Worm (Caenorhabditis elegans) whole organism, early embryonic: Measurements from ENCODE around the gene capa-1.

ENCODE experiments used
- F13C5.2 ChIP-seq: sonication (generic microtip); optimal IDR thresholded peaks from 2 replicates; lab custom pipeline; 2017; ENCODE audit warnings: mild to moderate bottlenecking, missing genetic modification characterization, inconsistent platforms, missing compliant biosample characterization
- ama-1 ChIP-seq: fragments of 150-350 bp; optimal IDR thresholded peaks from 2 replicates; lab custom pipeline; 2014
- ceh-13 ChIP-seq: fragments of 200-800 bp; sonication (Bioruptor generic); optimal IDR thresholded peaks from 2 replicates; lab custom pipeline; 2018; ENCODE audit warnings: mild to moderate bottlenecking, missing genetic modification characterization, missing compliant biosample characterization
- ceh-36 ChIP-seq: sonication (generic microtip); optimal IDR thresholded peaks from 2 replicates; lab custom pipeline; 2016; ENCODE audit warnings: missing genetic modification characterization, inconsistent platforms, missing compliant biosample characterization
- ets-7 ChIP-seq: sonication (generic microtip); optimal IDR thresholded peaks from 2 replicates; lab custom pipeline; 2016; ENCODE audit warnings: missing genotype, missing genetic modification characterization, missing compliant biosample characterization
- hmbx-1 ChIP-seq: sonication (generic microtip); optimal IDR thresholded peaks from 2 replicates; lab custom pipeline; 2016; ENCODE audit warnings: mild to moderate bottlenecking, missing genetic modification characterization, missing compliant biosample characterization
- hnd-1 ChIP-seq: sonication (generic microtip); optimal IDR thresholded peaks from 2 replicates; lab custom pipeline; 2016; ENCODE audit warnings: missing genetic modification characterization, missing compliant biosample characterization
- pes-1 ChIP-seq: fragments of 200-800 bp; sonication (Bioruptor generic); IDR thresholded peaks from 2 replicates; pipeline ENCODE4 v1.3.6; 2022; ENCODE audit warnings: missing genetic modification reagents, missing genetic modification characterization, missing compliant biosample characterization
- sea-1 ChIP-seq: fragments of 200-800 bp; sonication (Bioruptor generic); conservative IDR thresholded peaks from 2 replicates; pipeline ENCODE4 v1.3.6; 2022; ENCODE audit warnings: missing genetic modification characterization, missing compliant biosample characterization
- tbx-11 ChIP-seq: fragments of 200-800 bp; sonication (Bioruptor generic); IDR thresholded peaks from 2 replicates; pipeline ENCODE4 v1.3.6; 2022; ENCODE audit warnings: missing genetic modification characterization, missing compliant biosample characterization
- tbx-37 ChIP-seq: fragments of 200-800 bp; sonication (Bioruptor generic); conservative IDR thresholded peaks from 2 replicates; pipeline ENCODE4 v1.3.6; 2022; ENCODE audit warnings: missing genetic modification reagents, missing genetic modification characterization, missing compliant biosample characterization
- tra-4 ChIP-seq: sonication (generic microtip); optimal IDR thresholded peaks from 2 replicates; lab custom pipeline; 2017; ENCODE audit warnings: missing genetic modification characterization, missing compliant biosample characterization

capa-1 gene

DNA sequence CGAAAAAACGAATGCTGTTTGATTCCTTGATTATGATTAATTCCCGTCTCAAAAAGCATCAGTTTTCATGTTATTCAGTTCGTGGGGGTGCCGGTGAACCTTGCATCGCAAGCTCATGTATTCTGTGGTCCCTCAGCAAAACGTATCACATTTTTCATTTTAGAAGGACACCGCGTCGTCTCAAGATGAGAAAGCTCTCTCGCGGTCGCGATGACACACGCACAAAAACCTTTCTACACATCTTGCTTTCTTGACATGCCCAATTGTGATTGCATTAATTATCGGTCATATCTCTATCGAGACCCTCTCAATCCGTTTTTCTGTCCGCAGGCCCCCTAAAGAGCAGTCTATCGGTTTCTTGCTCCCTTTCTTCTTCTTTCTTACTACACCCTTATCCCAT is 36.9 kb downstream of the capa-1 start:
- TF ChIP-seq ceh-36 (no peak), tbx-11 (no peak), ets-7 (tag; lab: Kevin White, UChicago) (no peak), tbx-37 (GFP tag; lab: Robert Waterston, UW) (no peak), tra-4 (tag; lab: Kevin White, UChicago) (no peak), ceh-13 (GFP tag; lab: Kevin White, UChicago) (no peak), sea-1 (GFP tag; lab: Robert Waterston, UW) (no peak), ama-1 (lab: Kevin White, UChicago) (no peak), pes-1 (no peak), F13C5.2 (tag; lab: Kevin White, UChicago) (no peak), hnd-1 (tag; lab: Kevin White, UChicago) (no peak)

DNA sequence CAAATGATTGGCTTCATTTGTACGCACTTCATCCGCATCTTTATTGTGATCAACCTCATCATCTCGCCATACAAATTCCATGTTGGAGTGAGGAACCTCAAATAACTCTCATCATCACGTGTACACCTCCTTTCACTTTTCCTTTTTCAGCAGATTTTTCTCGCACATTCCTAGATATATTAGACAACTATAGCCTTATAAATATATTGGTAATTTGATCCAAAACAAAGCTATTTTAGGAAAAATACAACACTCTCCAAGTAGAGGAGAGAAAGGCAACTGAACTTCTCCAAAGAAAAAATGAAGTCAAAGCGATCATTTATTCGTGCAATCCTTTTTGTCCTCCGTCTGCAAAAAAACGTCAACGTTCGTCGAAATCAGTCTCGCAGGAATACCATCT is 39.6 kb downstream of the capa-1 start, which contains the start of gene R07E4.1:
Gene R07E4.1, plus strand, starts transcription at position 301 of the 400 bp plus-strand sequence.
- no peak for TF ChIP-seq F13C5.2 (tag; lab: Kevin White, UChicago)
- no peak for TF ChIP-seq ama-1 (lab: Kevin White, UChicago)

ce11 chrX:5960872-5961271 is 41.7 kb downstream of the capa-1 start:
- TF ChIP-seq pes-1 (no peak), tra-4 (tag; lab: Kevin White, UChicago) (no peak)

- no peak for TF ChIP-seq hnd-1 (tag; lab: Kevin White, UChicago)
- TF ChIP-seq hmbx-1 (tag; lab: Kevin White, UChicago), result no peak
- TF ChIP-seq ceh-13 (GFP tag; lab: Kevin White, UChicago), result no peak
- TF ChIP-seq pes-1, result no peak
Measured at ce11 chrX:5962560-5962959, 43.4 kb downstream of the capa-1 start.
